Fruit fly (Drosophila melanogaster) whole organism, embryonic: ENCODE results near the gene CG5390.

Experiments used
- Aef1 ChIP-seq: fragments of 200-800 bp; sonication (Bioruptor generic); IDR thresholded peaks from 3 replicates; pipeline ENCODE4 v1.3.6; 2022; ENCODE audit warnings: missing biosample characterization, missing genetic modification characterization
- Asciz ChIP-seq: fragments of 200-800 bp; sonication (Bioruptor generic); optimal IDR thresholded peaks from 2 replicates; lab custom pipeline; 2017; ENCODE audit warnings: missing biosample characterization, mild to moderate bottlenecking, missing genetic modification characterization, missing genetic modification reagents
- B-H1 ChIP-seq: fragments of 200-800 bp; sonication (Bioruptor generic); IDR thresholded peaks from 3 replicates; pipeline ENCODE4 v1.3.6; 2022; ENCODE audit warnings: missing biosample characterization, missing genetic modification characterization
- CG10654 ChIP-seq: fragments of 200-800 bp; sonication (Bioruptor generic); optimal IDR thresholded peaks from 2 replicates; lab custom pipeline; 2016; ENCODE audit warnings: missing biosample characterization, missing genetic modification characterization
- CG11456 ChIP-seq: fragments of 200-800 bp; sonication (Bioruptor generic); IDR thresholded peaks from 3 replicates; pipeline ENCODE4 v1.3.6; 2022; ENCODE audit warnings: missing biosample characterization, missing genetic modification characterization
- CG11695 ChIP-seq: fragments of 200-800 bp; sonication (Bioruptor generic); IDR thresholded peaks from 3 replicates; pipeline ENCODE4 v1.3.6; 2022; ENCODE audit warnings: missing biosample characterization, missing genetic modification characterization
- CG1233 ChIP-seq: fragments of 200-800 bp; sonication (Bioruptor generic); optimal IDR thresholded peaks from 4 replicates; lab custom pipeline; 2018; ENCODE audit warnings: missing biosample characterization, mild to moderate bottlenecking, missing genetic modification characterization
- CG14050 ChIP-seq: fragments of 200-800 bp; sonication (Bioruptor generic); IDR thresholded peaks from 3 replicates; pipeline ENCODE4 v1.3.6; 2022; ENCODE audit warnings: missing biosample characterization, missing genetic modification characterization
- CG15011 ChIP-seq: fragments of 200-800 bp; sonication (Bioruptor generic); optimal IDR thresholded peaks from 3 replicates; lab custom pipeline; 2018; ENCODE audit warnings: missing biosample characterization, mild to moderate bottlenecking, missing genetic modification characterization
- CG16779 ChIP-seq: fragments of 200-800 bp; sonication (Bioruptor generic); IDR thresholded peaks from 2 replicates; pipeline ENCODE4 v1.3.6; 2022; ENCODE audit warnings: missing biosample characterization, missing genetic modification characterization
- CG17385 ChIP-seq: fragments of 200-800 bp; sonication (Bioruptor generic); optimal IDR thresholded peaks from 3 replicates; lab custom pipeline; 2018; ENCODE audit warnings: missing biosample characterization, mild to moderate bottlenecking, missing genetic modification characterization
- CG1832 ChIP-seq: fragments of 200-800 bp; sonication (Bioruptor generic); optimal IDR thresholded peaks from 2 replicates; lab custom pipeline; 2017; ENCODE audit warnings: missing biosample characterization, mild to moderate bottlenecking, missing genetic modification characterization, inconsistent platforms
- CG2120 ChIP-seq: fragments of 200-800 bp; sonication (Bioruptor generic); optimal IDR thresholded peaks from 3 replicates; lab custom pipeline; 2016; ENCODE audit warnings: missing biosample characterization, missing genetic modification characterization
- CG2889 ChIP-seq: fragments of 200-800 bp; sonication (Bioruptor generic); IDR thresholded peaks from 3 replicates; pipeline ENCODE4 v1.3.6; 2022; ENCODE audit warnings: missing biosample characterization, missing genetic modification characterization
- CG30020 ChIP-seq: fragments of 200-800 bp; optimal IDR thresholded peaks from 2 replicates; lab custom pipeline; 2019; ENCODE audit warnings: missing biosample characterization, mild to moderate bottlenecking, missing genetic modification characterization, moderate library complexity
- CG3726 ChIP-seq: fragments of 200-800 bp; sonication (Bioruptor generic); IDR thresholded peaks from 3 replicates; pipeline ENCODE4, ENCODE4 v1.3.6; 2022; ENCODE audit warnings: missing biosample characterization, missing genetic modification characterization
- CG4617 ChIP-seq: fragments of 200-800 bp; sonication (Bioruptor generic); optimal IDR thresholded peaks from 3 replicates; lab custom pipeline; 2016; ENCODE audit warnings: missing biosample characterization, missing genetic modification characterization, borderline replicate concordance
- CG5245 ChIP-seq: fragments of 200-800 bp; sonication (Bioruptor generic); optimal IDR thresholded peaks from 3 replicates; lab custom pipeline; 2016; ENCODE audit warnings: missing biosample characterization, missing genetic modification characterization
- CG6689 ChIP-seq: fragments of 200-800 bp; sonication (Bioruptor generic); IDR thresholded peaks from 2 replicates; pipeline ENCODE4 v1.3.6; 2022; ENCODE audit warnings: missing biosample characterization, missing genetic modification characterization
- CG7357 ChIP-seq: fragments of 200-800 bp; sonication (Bioruptor generic); IDR thresholded peaks from 3 replicates; pipeline ENCODE4 v1.3.6; 2022; ENCODE audit warnings: missing biosample characterization, missing genetic modification characterization
- CG8944 ChIP-seq: fragments of 200-800 bp; sonication (Bioruptor generic); optimal IDR thresholded peaks from 3 replicates; lab custom pipeline; 2016; ENCODE audit warnings: missing biosample characterization, missing genetic modification characterization
- Chrac-16 ChIP-seq: fragments of 200-800 bp; sonication (Bioruptor generic); optimal IDR thresholded peaks from 3 replicates; lab custom pipeline; 2016; ENCODE audit warnings: missing biosample characterization, missing genetic modification characterization
- D19A ChIP-seq: fragments of 200-800 bp; optimal IDR thresholded peaks from 3 replicates; lab custom pipeline; 2019; ENCODE audit warnings: missing biosample characterization, mild to moderate bottlenecking, missing genetic modification characterization, moderate library complexity
- E2f2 ChIP-seq: fragments of 200-800 bp; sonication (Bioruptor generic); IDR thresholded peaks from 2 replicates; pipeline ENCODE4 v1.3.6; 2022; ENCODE audit warnings: missing biosample characterization, missing genetic modification characterization
- NFAT ChIP-seq: fragments of 200-800 bp; sonication (Bioruptor generic); IDR thresholded peaks from 2 replicates; pipeline ENCODE4 v1.3.6; 2022; ENCODE audit warnings: missing biosample characterization, missing genetic modification characterization
- Opbp ChIP-seq: fragments of 200-800 bp; sonication (Bioruptor generic); IDR thresholded peaks from 3 replicates; pipeline ENCODE4 v1.3.6; 2022; ENCODE audit warnings: missing biosample characterization, missing genetic modification characterization; ENCODE audit not compliant: partially characterized antibody
- Pdp1 ChIP-seq, 2 experiments: fragments of 200-800 bp; sonication (Bioruptor generic); optimal IDR thresholded peaks; 3 replicates each; lab custom pipeline; 2016; ENCODE audit warnings: missing biosample characterization in 2 of 2, missing genetic modification characterization in 2 of 2, mild to moderate bottlenecking in 1 of 2, moderate library complexity in 1 of 2
- Poxn ChIP-seq: fragments of 200-800 bp; sonication (Bioruptor generic); IDR thresholded peaks from 2 replicates; pipeline ENCODE4 v1.3.6; 2022; ENCODE audit warnings: missing biosample characterization, missing genetic modification characterization
- Ptx1 ChIP-seq: fragments of 200-800 bp; sonication (Bioruptor generic); IDR thresholded peaks from 2 replicates; pipeline ENCODE4 v1.3.6; 2022; ENCODE audit warnings: missing biosample characterization, missing genetic modification characterization
- Side ChIP-seq: fragments of 200-800 bp; sonication (Bioruptor generic); optimal IDR thresholded peaks from 2 replicates; lab custom pipeline; 2016; ENCODE audit warnings: missing biosample characterization, missing genetic modification characterization
- Taf1 ChIP-seq: fragments of 200-800 bp; sonication (Bioruptor generic); IDR thresholded peaks from 2 replicates; pipeline ENCODE4 v1.3.6; 2022; ENCODE audit warnings: missing biosample characterization, missing genetic modification characterization
- Xbp1 ChIP-seq: fragments of 200-800 bp; sonication (Bioruptor generic); optimal IDR thresholded peaks from 3 replicates; lab custom pipeline; 2016; ENCODE audit warnings: missing biosample characterization, mild to moderate bottlenecking, missing genetic modification characterization
- ash1 ChIP-seq: fragments of 200-800 bp; sonication (Bioruptor generic); optimal IDR thresholded peaks from 2 replicates; lab custom pipeline; 2018; ENCODE audit warnings: missing biosample characterization, mild to moderate bottlenecking, missing genetic modification characterization
- az2 ChIP-seq: fragments of 200-800 bp; sonication (Bioruptor generic); optimal IDR thresholded peaks from 3 replicates; lab custom pipeline; 2016; ENCODE audit warnings: missing biosample characterization, missing genetic modification characterization
- bcd ChIP-seq: fragments of 200-800 bp; sonication (Bioruptor generic); optimal IDR thresholded peaks from 2 replicates; lab custom pipeline; 2017; ENCODE audit warnings: missing biosample characterization, mild to moderate bottlenecking, missing genetic modification characterization
- bigmax ChIP-seq: fragments of 200-800 bp; sonication (Bioruptor generic); optimal IDR thresholded peaks from 2 replicates; lab custom pipeline; 2018; ENCODE audit warnings: missing biosample characterization, mild to moderate bottlenecking, missing genetic modification characterization
- cas ChIP-seq: fragments of 200-800 bp; sonication (Bioruptor generic); IDR thresholded peaks from 2 replicates; pipeline ENCODE4 v1.3.6; 2022; ENCODE audit warnings: missing biosample characterization, missing genetic modification characterization
- croc ChIP-seq: fragments of 200-800 bp; sonication (Bioruptor generic); conservative IDR thresholded peaks from 3 replicates; pipeline ENCODE4 v1.3.6; 2022; ENCODE audit warnings: missing biosample characterization, missing genetic modification characterization
- danr ChIP-seq: fragments of 200-800 bp; sonication (Bioruptor generic); IDR thresholded peaks from 2 replicates; pipeline ENCODE4 v1.3.6; 2022; ENCODE audit warnings: missing biosample characterization, missing genetic modification characterization
- ems ChIP-seq: fragments of 200-800 bp; sonication (Bioruptor generic); optimal IDR thresholded peaks from 3 replicates; lab custom pipeline; 2016; ENCODE audit warnings: missing biosample characterization, missing genetic modification characterization
- exex ChIP-seq: fragments of 200-800 bp; sonication (Bioruptor generic); optimal IDR thresholded peaks from 4 replicates; lab custom pipeline; 2018; ENCODE audit warnings: missing biosample characterization, mild to moderate bottlenecking, missing genetic modification characterization, moderate library complexity
- fu2 ChIP-seq: fragments of 200-800 bp; sonication (Bioruptor generic); optimal IDR thresholded peaks from 2 replicates; lab custom pipeline; 2016; ENCODE audit warnings: missing biosample characterization, missing genetic modification characterization
- mld ChIP-seq: fragments of 200-800 bp; sonication (Bioruptor generic); IDR thresholded peaks from 3 replicates; pipeline ENCODE4 v1.3.6; 2022; ENCODE audit warnings: missing biosample characterization, missing genetic modification characterization; ENCODE audit not compliant: partially characterized antibody
- nau ChIP-seq: fragments of 200-800 bp; sonication (Bioruptor generic); optimal IDR thresholded peaks from 3 replicates; lab custom pipeline; 2017; ENCODE audit warnings: missing biosample characterization, mild to moderate bottlenecking, missing genetic modification characterization, missing genetic modification reagents
- oc ChIP-seq: fragments of 200-800 bp; sonication (Bioruptor generic); optimal IDR thresholded peaks from 2 replicates; lab custom pipeline; 2018; ENCODE audit warnings: missing biosample characterization, mild to moderate bottlenecking, missing genetic modification characterization, moderate library complexity
- peb ChIP-seq: fragments of 200-800 bp; sonication (Bioruptor generic); IDR thresholded peaks from 2 replicates; pipeline ENCODE4 v1.3.6; 2022; ENCODE audit warnings: missing biosample characterization, missing genetic modification characterization
- row ChIP-seq: fragments of 200-800 bp; sonication (Bioruptor generic); IDR thresholded peaks from 3 replicates; pipeline ENCODE4 v1.3.6; 2022; ENCODE audit warnings: missing biosample characterization, missing genetic modification characterization
- schlank ChIP-seq: fragments of 200-800 bp; sonication (Bioruptor generic); optimal IDR thresholded peaks from 2 replicates; lab custom pipeline; 2018; ENCODE audit warnings: missing biosample characterization, mild to moderate bottlenecking, missing genetic modification characterization
- usp ChIP-seq: fragments of >200 bp; optimal IDR thresholded peaks from 2 replicates; lab custom pipeline; 2017; ENCODE audit warnings: missing biosample characterization, missing genetic modification characterization

CG5390 gene

DNA sequence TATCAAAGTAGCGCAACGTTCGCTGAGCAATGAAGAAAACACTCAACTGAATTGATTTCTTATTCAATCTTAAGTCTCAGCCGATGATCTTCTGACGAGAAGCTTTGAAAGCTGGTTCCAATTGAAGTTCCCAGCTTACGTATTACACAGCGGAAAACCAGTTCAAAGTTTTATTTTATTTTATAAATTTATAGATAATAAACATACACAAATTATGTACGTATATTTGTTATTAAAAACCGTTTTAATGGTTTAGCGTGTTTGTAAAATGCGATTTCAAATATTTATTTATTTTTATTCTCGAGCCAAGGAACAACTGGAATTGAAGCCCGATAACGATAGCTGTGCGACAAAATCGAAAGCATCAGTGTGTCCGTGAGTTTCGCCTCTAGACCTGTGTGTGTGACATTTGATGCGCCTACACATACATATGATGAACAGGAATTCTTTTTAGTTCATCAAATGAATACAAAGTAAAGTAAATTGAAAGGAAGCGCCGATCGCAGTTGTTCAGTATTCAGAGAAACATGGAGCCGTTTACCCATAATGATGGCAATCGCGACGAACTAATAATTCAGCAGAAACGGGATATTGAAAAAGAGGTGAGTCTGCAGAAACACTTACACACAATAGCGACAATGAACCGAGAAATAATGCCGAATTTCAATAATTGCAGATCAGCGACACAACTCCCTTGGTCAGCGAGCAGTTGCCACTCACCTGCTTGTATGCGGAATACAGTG, at the start of gene CG5390, which contains the start of gene CG4968 (continued):
- TF ChIP-seq bigmax: no peak
- TF ChIP-seq ems (GFP tag; lab: Kevin White, UChicago): peak; percentile 3
- no peak for TF ChIP-seq CG16779
- peak; percentile 33 for TF ChIP-seq nau (GFP tag; lab: Kevin White, UChicago)
- TF ChIP-seq NFAT: peak; percentile 70
- peak; percentile 46 for TF ChIP-seq CG1233
- 0 out of 2 replicates have a peak, but pooled peaks have one; percentile 14 for TF ChIP-seq Taf1 (GFP tag; lab: Robert Waterston, UW)
- peak; percentile 94 for TF ChIP-seq CG30020
- no peak for TF ChIP-seq ash1 (GFP tag; lab: Kevin White, UChicago)
- TF ChIP-seq CG2889 (GFP tag; lab: Robert Waterston, UW): no peak
- no peak for TF ChIP-seq peb (GFP tag; lab: Robert Waterston, UW)
- no peak for TF ChIP-seq fu2 (GFP tag; lab: Kevin White, UChicago)
- no peak for TF ChIP-seq oc (tag; lab: Kevin White, UChicago)
- TF ChIP-seq CG10654 (GFP tag; lab: Kevin White, UChicago): peak; percentile 58
- TF ChIP-seq CG1832 (GFP tag; lab: Kevin White, UChicago): no peak
- TF ChIP-seq CG4617 (GFP tag; lab: Kevin White, UChicago): peak; percentile 72
- TF ChIP-seq Opbp (GFP tag; lab: Robert Waterston, UW): 0 out of 3 replicates have a peak, but pooled peaks have one; percentile 24
- no peak for TF ChIP-seq croc (GFP tag; lab: Robert Waterston, UW)
- TF ChIP-seq Poxn (GFP tag; lab: Robert Waterston, UW): no peak
- TF ChIP-seq Chrac-16 (GFP tag; lab: Kevin White, UChicago): peak; percentile 8
- peak; percentile 24 for TF ChIP-seq Side (GFP tag; lab: Kevin White, UChicago)
- TF ChIP-seq row (GFP tag; lab: Robert Waterston, UW): peak; percentile 82
- TF ChIP-seq danr (GFP tag; lab: Robert Waterston, UW): peak; percentile 49; the same call in 1 of the 2 replicates
- TF ChIP-seq CG11695 (GFP tag; lab: Robert Waterston, UW): peak; percentile 72; the same call in 2 of the 3 replicates
- TF ChIP-seq Asciz (GFP tag; lab: Kevin White, UChicago): peak; percentile 52
- TF ChIP-seq CG5245 (GFP tag; lab: Kevin White, UChicago): no peak
- peak; percentile 70 for TF ChIP-seq E2f2
- no peak for TF ChIP-seq CG6689
- no peak for TF ChIP-seq usp (GFP tag; lab: Kevin White, UChicago)
- peak; percentile 68 for TF ChIP-seq CG17385 (GFP tag; lab: Kevin White, UChicago)
- peak; percentile 18 for TF ChIP-seq schlank
- no peak for TF ChIP-seq mld (GFP tag; lab: Robert Waterston, UW)
- TF ChIP-seq Pdp1 (GFP tag; optimal IDR thresholded peaks at IDR 0.05; lab: Kevin White, UChicago): peak in 1 of 2 experiments; percentile 42
- TF ChIP-seq CG11456 (GFP tag; lab: Robert Waterston, UW): peak; percentile 16; the same call in 1 of the 3 replicates
- peak; percentile 34; the same call in 1 of the 3 replicates for TF ChIP-seq B-H1
- TF ChIP-seq D19A (tag; lab: Kevin White, UChicago): no peak
- peak; percentile 30; the same call in 1 of the 3 replicates for TF ChIP-seq CG14050 (GFP tag; lab: Robert Waterston, UW)
- TF ChIP-seq Ptx1 (GFP tag; lab: Robert Waterston, UW): peak; percentile 50; the same call in 1 of the 2 replicates
- peak; percentile 75 for TF ChIP-seq CG2120 (GFP tag; lab: Kevin White, UChicago)
- TF ChIP-seq bcd (GFP tag; lab: Kevin White, UChicago): no peak
- peak; percentile 59; the same call in 1 of the 2 replicates for TF ChIP-seq cas (GFP tag; lab: Robert Waterston, UW)
- TF ChIP-seq Aef1 (GFP tag; lab: Robert Waterston, UW): peak; percentile 38; the same call in 1 of the 3 replicates
- TF ChIP-seq CG8944: no peak
- TF ChIP-seq Xbp1 (GFP tag; lab: Kevin White, UChicago): peak; percentile 67
- TF ChIP-seq CG3726 (GFP tag; lab: Robert Waterston, UW): no peak
- TF ChIP-seq az2: peak; percentile 54
- TF ChIP-seq CG15011: peak; percentile 30
- TF ChIP-seq exex (tag; lab: Kevin White, UChicago): peak; percentile 48
- no peak for TF ChIP-seq CG7357
